Worm (Caenorhabditis elegans): ENCODE measurements around the gene F55A11.4.

Gene F55A11.4

ce11 chrV:11779810-11780209 lies 9.5 kb downstream of the F55A11.4 start:
- TF ChIP-seq unc-55 (GFP tag; optimal IDR thresholded peaks at IDR 0.05): peak; percentile 88
- no peak for TF ChIP-seq hlh-30 (tag; optimal IDR thresholded peaks at IDR 0.05; ENCODE audit: insufficient read depth)

ce11 chrV:11782809-11783440 lies 12.7 kb downstream of the F55A11.4 start, which contains the start of gene F55A11.11:
Gene F55A11.11, plus strand, starts transcription at chrV:11783149.
- TF ChIP-seq ceh-34 (tag; optimal IDR thresholded peaks at IDR 0.05): peak; percentile 92
- TF ChIP-seq hlh-8 (tag; optimal IDR thresholded peaks at IDR 0.05): peak; percentile 85
- peak; percentile 88 for TF ChIP-seq ceh-24 (tag; optimal IDR thresholded peaks at IDR 0.05)
- TF ChIP-seq hlh-30 (tag; optimal IDR thresholded peaks at IDR 0.05; ENCODE audit: insufficient read depth): peak; percentile 59
- peak; percentile 48 for TF ChIP-seq lim-6 (tag; optimal IDR thresholded peaks at IDR 0.05)
- peak; percentile 98 for TF ChIP-seq pha-2 (tag; optimal IDR thresholded peaks at IDR 0.05)
- peak; percentile 63 for TF ChIP-seq ets-4 (tag; optimal IDR thresholded peaks at IDR 0.05)
- peak; percentile 80 for TF ChIP-seq mec-3 (tag; optimal IDR thresholded peaks at IDR 0.05; ENCODE audit: borderline replicate concordance)
- TF ChIP-seq hlh-13 (GFP tag; optimal IDR thresholded peaks at IDR 0.05): peak; percentile 94
- TF ChIP-seq ceh-6 (GFP tag; optimal IDR thresholded peaks at IDR 0.05): peak; percentile 96
- peak; percentile 92 for TF ChIP-seq T23F11.4 (GFP tag; optimal IDR thresholded peaks at IDR 0.05)
- peak; percentile 88 for TF ChIP-seq ahr-1 (tag; optimal IDR thresholded peaks at IDR 0.05)
- peak; percentile 95 for TF ChIP-seq pqm-1 (tag; optimal IDR thresholded peaks at IDR 0.05)
- peak; percentile 97 for TF ChIP-seq sox-4 (tag; optimal IDR thresholded peaks at IDR 0.05)
- TF ChIP-seq sox-2 (GFP tag; IDR thresholded peaks at IDR 0.05): peak; percentile 89
- peak; percentile 89 for TF ChIP-seq eyg-1 (tag; optimal IDR thresholded peaks at IDR 0.05)
- TF ChIP-seq ceh-14 (tag; optimal IDR thresholded peaks at IDR 0.05): peak; percentile 94
- peak; percentile 79 for TF ChIP-seq zip-5 (tag; optimal IDR thresholded peaks at IDR 0.05)
- TF ChIP-seq tbx-7 (tag; optimal IDR thresholded peaks at IDR 0.05): peak; percentile 61
- peak; percentile 93 for TF ChIP-seq unc-3 (GFP tag; conservative IDR thresholded peaks at IDR 0.05)
- TF ChIP-seq unc-3 (tag; optimal IDR thresholded peaks at IDR 0.05): peak; percentile 92
- peak; percentile 94 for TF ChIP-seq tbx-2 (tag; optimal IDR thresholded peaks at IDR 0.05)
- TF ChIP-seq ceh-9 (tag; optimal IDR thresholded peaks at IDR 0.05): peak; percentile 88
- TF ChIP-seq lin-11 (tag; optimal IDR thresholded peaks at IDR 0.05): peak; percentile 91
- peak; percentile 87 for TF ChIP-seq F13H6.1 (tag; optimal IDR thresholded peaks at IDR 0.05)
- peak; percentile 85 for TF ChIP-seq ceh-31 (tag; optimal IDR thresholded peaks at IDR 0.05)
- peak; percentile 73 for TF ChIP-seq pros-1 (tag; optimal IDR thresholded peaks at IDR 0.05)
- peak; percentile 44 for TF ChIP-seq ceh-22 (tag; optimal IDR thresholded peaks at IDR 0.05)
- peak; percentile 90 for TF ChIP-seq npax-4 (tag; optimal IDR thresholded peaks at IDR 0.05)
- no peak for TF ChIP-seq nhr-11 (tag; optimal IDR thresholded peaks at IDR 0.05)
- peak; percentile 91 for TF ChIP-seq K02D7.2 (tag; optimal IDR thresholded peaks at IDR 0.05)
- TF ChIP-seq nhr-232 (tag; optimal IDR thresholded peaks at IDR 0.05): peak; percentile 93
- TF ChIP-seq dve-1 (tag; optimal IDR thresholded peaks at IDR 0.05): peak; percentile 89
- TF ChIP-seq fax-1 (tag; optimal IDR thresholded peaks at IDR 0.05): peak; percentile 88
- peak; percentile 94 for TF ChIP-seq ztf-16 (tag; optimal IDR thresholded peaks at IDR 0.05)
- TF ChIP-seq rnt-1 (tag; optimal IDR thresholded peaks at IDR 0.05): peak; percentile 92
- peak; percentile 96 for TF ChIP-seq elt-2 (tag; optimal IDR thresholded peaks at IDR 0.05)
- peak; percentile 91 for TF ChIP-seq ceh-48 (tag; optimal IDR thresholded peaks at IDR 0.05)
- peak; percentile 79 for TF ChIP-seq ceh-18 (tag; optimal IDR thresholded peaks at IDR 0.05)
- peak; percentile 88 for TF ChIP-seq ceh-2 (tag; optimal IDR thresholded peaks at IDR 0.05)
- peak; percentile 89 for TF ChIP-seq C38D4.7 (GFP tag; optimal IDR thresholded peaks at IDR 0.05)
- TF ChIP-seq ama-1 (optimal IDR thresholded peaks at IDR 0.05): no peak
- peak; percentile 96 for TF ChIP-seq ceh-19 (GFP tag; optimal IDR thresholded peaks at IDR 0.05)
- no peak for TF ChIP-seq pha-4 (tag; optimal IDR thresholded peaks at IDR 0.05)
- TF ChIP-seq ref-2 (tag; optimal IDR thresholded peaks at IDR 0.05): peak; percentile 95
- peak; percentile 94 for TF ChIP-seq fkh-6 (tag; optimal IDR thresholded peaks at IDR 0.05)
- TF ChIP-seq sdc-2 (tag; optimal IDR thresholded peaks at IDR 0.05): peak; percentile 87
- TF ChIP-seq unc-42 (tag; optimal IDR thresholded peaks at IDR 0.05): no peak
- TF ChIP-seq che-1 (tag; optimal IDR thresholded peaks at IDR 0.05): peak; percentile 95
- peak; percentile 94 for TF ChIP-seq gmeb-2 (tag; optimal IDR thresholded peaks at IDR 0.05)

All from whole organism, late embryonic.